Worm (Caenorhabditis elegans) whole organism, young adult: ENCODE results near the gene E02C12.6.

ENCODE experiments used
- B0019.2 ChIP-seq: fragments of 200-800 bp; sonication (Bioruptor generic); conservative IDR thresholded peaks from 2 replicates; pipeline ENCODE4 v1.3.6; 2022; ENCODE audit warnings: missing genetic modification reagents, missing genetic modification characterization, missing compliant biosample characterization
- C06A6.2 ChIP-seq: fragments of 200-800 bp; sonication (Bioruptor generic); conservative IDR thresholded peaks from 2 replicates; pipeline ENCODE4 v1.3.6; 2022; ENCODE audit warnings: missing genetic modification characterization, missing compliant biosample characterization
- F22D6.2 ChIP-seq: sonication (generic microtip); optimal IDR thresholded peaks from 2 replicates; lab custom pipeline; 2016; ENCODE audit warnings: mild to moderate bottlenecking, missing genetic modification characterization, missing compliant biosample characterization
- K12H6.12 ChIP-seq: fragments of 200-800 bp; sonication (Bioruptor generic); optimal IDR thresholded peaks from 2 replicates; lab custom pipeline; 2018; ENCODE audit warnings: mild to moderate bottlenecking, missing genetic modification characterization, missing compliant biosample characterization
- Y53G8AR.9 ChIP-seq: fragments of 200-800 bp; sonication (Bioruptor generic); conservative IDR thresholded peaks from 2 replicates; pipeline ENCODE4 v1.3.6; 2022; ENCODE audit warnings: missing genetic modification reagents, missing genetic modification characterization, missing compliant biosample characterization
- Y56A3A.18 ChIP-seq: fragments of 200-800 bp; sonication (Bioruptor generic); IDR thresholded peaks from 2 replicates; pipeline ENCODE4 v1.3.6; 2022; ENCODE audit warnings: missing genetic modification reagents, missing genetic modification characterization, missing compliant biosample characterization
- ama-1 ChIP-seq, 3 experiments: fragments of 150-350 bp in 1 of 3; sonication (generic microtip) in 2 of 3; optimal IDR thresholded peaks; 2 replicates each; lab custom pipeline; 2014 to 2018; ENCODE audit warnings: missing biosample characterization in 2 of 3, missing genetic modification characterization in 2 of 3, missing genetic modification reagents in 2 of 3
- bed-2 ChIP-seq: fragments of 200-800 bp; sonication (Bioruptor generic); IDR thresholded peaks from 2 replicates; pipeline ENCODE4 v1.3.6; 2022; ENCODE audit warnings: missing genetic modification reagents, missing genetic modification characterization, missing compliant biosample characterization
- cebp-1 ChIP-seq, 2 experiments: fragments of 200-800 bp in 1 of 2; sonication (Bioruptor generic) in 1 of 2; sonication (generic microtip) in 1 of 2; IDR thresholded peaks in 1 of 2; optimal IDR thresholded peaks in 1 of 2; 2 replicates each; pipeline versions ENCODE4 v1.3.6 to Lab custom; 2017 to 2022; ENCODE audit warnings: missing compliant biosample characterization in 2 of 2, missing genetic modification characterization in 2 of 2, mild to moderate bottlenecking in 1 of 2, missing genetic modification reagents in 1 of 2, moderate library complexity in 1 of 2
- cebp-2 ChIP-seq: fragments of 200-800 bp; sonication (Bioruptor generic); IDR thresholded peaks from 2 replicates; pipeline ENCODE4 v1.3.6; 2022; ENCODE audit warnings: missing genetic modification characterization, missing compliant biosample characterization
- ceh-91 ChIP-seq: fragments of 200-800 bp; sonication (Bioruptor generic); IDR thresholded peaks from 2 replicates; pipeline ENCODE4 v1.3.6; 2022; ENCODE audit warnings: missing genetic modification reagents, missing genetic modification characterization, missing compliant biosample characterization
- chd-7 ChIP-seq: sonication (generic microtip); optimal IDR thresholded peaks from 2 replicates; lab custom pipeline; 2016; ENCODE audit warnings: mild to moderate bottlenecking, missing genetic modification characterization, moderate library complexity, missing compliant biosample characterization
- dpff-1 ChIP-seq: sonication (generic microtip); optimal IDR thresholded peaks from 2 replicates; lab custom pipeline; 2017; ENCODE audit warnings: mild to moderate bottlenecking, missing genetic modification characterization, missing compliant biosample characterization
- dpl-1 ChIP-seq: fragments of 150-350 bp; optimal IDR thresholded peaks from 2 replicates; lab custom pipeline; 2014; ENCODE audit warnings: missing biosample characterization, missing genetic modification reagents, missing genetic modification characterization
- efl-1 ChIP-seq: fragments of 150-350 bp; optimal IDR thresholded peaks from 2 replicates; lab custom pipeline; 2014; ENCODE audit warnings: missing biosample characterization, missing genetic modification reagents, missing genetic modification characterization
- him-1 ChIP-seq: sonication (generic microtip); optimal IDR thresholded peaks from 2 replicates; lab custom pipeline; 2016; ENCODE audit warnings: missing genotype, missing genetic modification reagents, missing genetic modification characterization, missing compliant biosample characterization
- hlh-26 ChIP-seq: fragments of 200-800 bp; sonication (Bioruptor generic); conservative IDR thresholded peaks from 2 replicates; pipeline ENCODE4 v1.3.6; 2022; ENCODE audit warnings: missing genetic modification reagents, missing genetic modification characterization, missing compliant biosample characterization
- hmg-20 ChIP-seq: fragments of 200-800 bp; sonication (Bioruptor generic); IDR thresholded peaks from 2 replicates; pipeline ENCODE4 v1.3.6; 2022; ENCODE audit warnings: missing genetic modification reagents, missing genetic modification characterization, missing compliant biosample characterization
- hrde-1 ChIP-seq: sonication (generic microtip); optimal IDR thresholded peaks from 2 replicates; lab custom pipeline; 2016; ENCODE audit warnings: missing genetic modification characterization, mild to moderate bottlenecking, missing compliant biosample characterization, moderate library complexity, missing genotype, missing genetic modification reagents, borderline replicate concordance
- let-526 ChIP-seq: fragments of 200-800 bp; sonication (Bioruptor generic); IDR thresholded peaks from 2 replicates; pipeline ENCODE4 v1.3.6; 2022; ENCODE audit warnings: missing genetic modification reagents, missing genetic modification characterization, missing compliant biosample characterization
- lin-35 ChIP-seq, 3 experiments: fragments of 150-350 bp in 2 of 3; sonication (generic microtip) in 1 of 3; optimal IDR thresholded peaks; 2 replicates each; lab custom pipeline; 2014 to 2018; ENCODE audit warnings: missing biosample characterization in 3 of 3, missing genetic modification characterization in 3 of 3, missing genetic modification reagents in 3 of 3
- lin-40 ChIP-seq: sonication (generic microtip); optimal IDR thresholded peaks from 2 replicates; lab custom pipeline; 2016; ENCODE audit warnings: missing genetic modification characterization, mild to moderate bottlenecking, missing compliant biosample characterization, missing genotype, missing genetic modification reagents
- lsy-27 ChIP-seq: sonication (generic microtip); optimal IDR thresholded peaks from 2 replicates; lab custom pipeline; 2017; ENCODE audit warnings: missing genetic modification characterization, mild to moderate bottlenecking, missing compliant biosample characterization, antibody characterized with exemption, missing genotype, borderline replicate concordance; ENCODE audit not compliant: insufficient read depth
- madf-3 ChIP-seq: fragments of 200-800 bp; sonication (Bioruptor generic); IDR thresholded peaks from 2 replicates; pipeline ENCODE4 v1.3.6; 2022; ENCODE audit warnings: missing genetic modification reagents, missing genetic modification characterization, missing compliant biosample characterization
- madf-6 ChIP-seq: fragments of 200-800 bp; sonication (Bioruptor generic); IDR thresholded peaks from 2 replicates; pipeline ENCODE4 v1.3.6; 2022; ENCODE audit warnings: missing genetic modification reagents, missing genetic modification characterization, missing compliant biosample characterization
- madf-8 ChIP-seq: fragments of 200-800 bp; sonication (Bioruptor generic); conservative IDR thresholded peaks from 2 replicates; pipeline ENCODE4 v1.3.6; 2022; ENCODE audit warnings: missing genetic modification reagents, missing genetic modification characterization, missing compliant biosample characterization
- nfya-1 ChIP-seq: sonication (generic microtip); optimal IDR thresholded peaks from 2 replicates; lab custom pipeline; 2017; ENCODE audit warnings: antibody characterized with exemption, missing compliant biosample characterization, missing genetic modification characterization, borderline replicate concordance; ENCODE audit not compliant: insufficient read depth
- nfya-2 ChIP-seq: fragments of 200-800 bp; sonication (Bioruptor generic); IDR thresholded peaks from 2 replicates; pipeline ENCODE4 v1.3.6; 2022; ENCODE audit warnings: missing genetic modification reagents, missing genetic modification characterization, missing compliant biosample characterization
- nhr-120 ChIP-seq: fragments of 200-800 bp; sonication (Bioruptor generic); IDR thresholded peaks from 2 replicates; pipeline ENCODE4 v1.3.6; 2022; ENCODE audit warnings: missing genetic modification characterization, missing compliant biosample characterization
- nhr-80 ChIP-seq: sonication (generic microtip); optimal IDR thresholded peaks from 2 replicates; lab custom pipeline; 2016; ENCODE audit warnings: missing genetic modification characterization, missing compliant biosample characterization
- rec-8 ChIP-seq, 2 experiments: sonication (generic microtip); optimal IDR thresholded peaks; 2 replicates each; lab custom pipeline; 2016; ENCODE audit warnings: mild to moderate bottlenecking in 2 of 2, missing genetic modification characterization in 2 of 2, missing genetic modification reagents in 2 of 2, missing genotype in 2 of 2, missing biosample characterization in 1 of 2, missing compliant biosample characterization in 1 of 2, moderate library complexity in 1 of 2
- zim-3 ChIP-seq: sonication (generic microtip); optimal IDR thresholded peaks from 2 replicates; lab custom pipeline; 2017; ENCODE audit warnings: mild to moderate bottlenecking, missing genetic modification characterization, moderate library complexity, missing compliant biosample characterization
- ztf-25 ChIP-seq: fragments of 200-800 bp; sonication (Bioruptor generic); IDR thresholded peaks from 2 replicates; pipeline ENCODE4 v1.3.6; 2022; ENCODE audit warnings: missing genetic modification reagents, missing genetic modification characterization, missing compliant biosample characterization
- ztf-26 ChIP-seq: sonication (generic microtip); optimal IDR thresholded peaks from 2 replicates; lab custom pipeline; 2017; ENCODE audit warnings: missing genetic modification characterization, missing compliant biosample characterization

Gene E02C12.6

DNA sequence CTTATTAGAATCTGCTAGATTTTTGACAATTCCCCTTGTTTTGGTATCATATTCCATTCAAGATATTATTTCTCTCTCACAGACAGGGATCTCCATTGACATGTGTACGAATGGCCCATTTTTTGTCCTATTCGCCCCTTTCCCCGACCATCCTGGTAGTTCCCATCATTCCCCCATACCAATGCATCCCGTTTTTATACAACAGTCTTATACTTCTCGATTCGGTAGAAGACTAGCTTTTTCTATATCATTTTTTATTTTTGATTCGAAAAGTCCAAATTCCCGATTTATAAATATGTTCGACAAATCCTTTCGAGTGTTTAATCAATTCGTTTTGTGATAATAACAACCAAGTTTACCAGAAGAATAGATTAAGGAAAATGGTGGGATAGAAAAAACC lies 44.0 kb downstream of the E02C12.6 start (continued):
- peak in 1 of 2 experiments; percentile 23 for TF ChIP-seq rec-8 (tag; optimal IDR thresholded peaks at IDR 0.05; lab: Kevin White, UChicago)
- TF ChIP-seq cebp-2 (GFP tag; lab: Robert Waterston, UW), result no peak
- 0 out of 2 replicates have a peak, but pooled peaks have one; percentile 31 for TF ChIP-seq madf-3 (GFP tag; lab: Robert Waterston, UW)
- TF ChIP-seq lin-35 (GFP tag; optimal IDR thresholded peaks at IDR 0.05; lab: Kevin White, UChicago), result peak in 1 of 3 experiments; percentile 12
- no peak for TF ChIP-seq ceh-91 (GFP tag; lab: Robert Waterston, UW)
- no peak for TF ChIP-seq lsy-27 (tag; lab: Kevin White, UChicago)
- no peak for TF ChIP-seq ztf-25 (GFP tag; lab: Robert Waterston, UW)
- TF ChIP-seq ama-1 (optimal IDR thresholded peaks at IDR 0.05; lab: Kevin White, UChicago), result no peak
- peak in 1 of 2 experiments; percentile 4 for TF ChIP-seq ama-1 (GFP tag; optimal IDR thresholded peaks at IDR 0.05; lab: Kevin White, UChicago)
- no peak for TF ChIP-seq dpl-1 (GFP tag; lab: Kevin White, UChicago)
- no peak for TF ChIP-seq lin-40 (tag; lab: Kevin White, UChicago)
- TF ChIP-seq him-1 (tag; lab: Kevin White, UChicago), result peak; percentile 79
- TF ChIP-seq hmg-20 (GFP tag; lab: Robert Waterston, UW), result no peak
- TF ChIP-seq let-526 (GFP tag; lab: Robert Waterston, UW), result no peak
- TF ChIP-seq hlh-26 (GFP tag; lab: Robert Waterston, UW), result no peak
- no peak for TF ChIP-seq chd-7 (tag; lab: Kevin White, UChicago)
- TF ChIP-seq ztf-26 (tag; lab: Kevin White, UChicago), result no peak
- TF ChIP-seq nhr-120 (GFP tag; lab: Robert Waterston, UW), result no peak
- peak; percentile 72 for TF ChIP-seq hrde-1 (tag; lab: Kevin White, UChicago)
- no peak for TF ChIP-seq madf-8 (GFP tag; lab: Robert Waterston, UW)
- no peak for TF ChIP-seq bed-2
- no peak for TF ChIP-seq C06A6.2 (GFP tag; lab: Robert Waterston, UW)
- TF ChIP-seq nfya-1, result no peak
- TF ChIP-seq madf-6 (GFP tag; lab: Robert Waterston, UW), result 0 out of 2 replicates have a peak, but pooled peaks have one; percentile 21
- no peak for TF ChIP-seq zim-3 (tag; lab: Kevin White, UChicago)
- no peak for TF ChIP-seq nfya-2 (GFP tag; lab: Robert Waterston, UW)
- 0 out of 2 replicates have a peak, but pooled peaks have one; percentile 56 for TF ChIP-seq Y53G8AR.9 (GFP tag; lab: Robert Waterston, UW)
- peak; percentile 49; the same call in 1 of the 2 replicates for TF ChIP-seq cebp-1 (GFP tag; IDR thresholded peaks at IDR 0.05; lab: Robert Waterston, UW)
- TF ChIP-seq cebp-1 (tag; optimal IDR thresholded peaks at IDR 0.05; lab: Kevin White, UChicago), result peak; percentile 43
- no peak for TF ChIP-seq Y56A3A.18 (GFP tag; lab: Robert Waterston, UW)
- TF ChIP-seq dpff-1, result peak; percentile 4
- no peak for TF ChIP-seq F22D6.2
- peak; percentile 9 for TF ChIP-seq K12H6.12 (tag; lab: Kevin White, UChicago)

DNA sequence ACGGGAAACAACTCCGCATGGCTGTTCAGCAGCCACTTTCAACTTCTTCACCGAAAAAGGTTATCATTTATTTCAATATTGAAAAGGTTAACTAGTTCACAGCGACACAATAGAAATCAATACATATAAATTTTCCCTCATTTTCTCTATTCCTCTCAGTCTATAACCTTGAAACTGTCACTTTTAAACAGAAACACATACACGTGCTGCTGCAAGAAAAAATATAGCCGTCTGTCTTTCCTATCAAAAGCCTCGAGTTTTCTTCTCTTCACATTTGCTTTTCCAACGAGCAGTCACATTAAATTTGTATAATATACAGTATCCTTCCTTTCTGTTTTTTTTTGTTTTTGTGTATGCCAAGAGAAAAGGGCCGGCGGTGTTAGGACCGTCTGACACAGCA lies 46.7 kb downstream of the E02C12.6 start:
- TF ChIP-seq nhr-80 (tag; lab: Kevin White, UChicago) (peak; percentile 54), B0019.2 (GFP tag; lab: Robert Waterston, UW) (no peak)

DNA sequence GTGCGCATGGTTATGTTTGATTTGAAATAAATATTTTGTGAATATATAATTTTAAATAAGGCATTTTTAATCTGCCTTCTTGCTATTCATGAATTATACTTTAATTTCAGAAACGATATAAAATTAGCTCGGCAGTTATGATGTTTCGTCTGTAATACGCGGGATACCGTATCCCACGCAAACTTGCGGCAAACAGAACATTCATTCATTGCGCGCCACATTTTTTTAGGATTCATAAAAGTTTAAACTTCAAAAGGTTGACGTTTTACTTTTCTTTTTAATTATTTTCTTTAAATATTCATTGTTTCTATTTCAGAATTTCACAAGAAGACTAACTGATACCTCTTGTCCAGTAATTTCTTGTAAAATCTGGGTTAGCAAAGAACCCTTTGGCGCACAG lies 48.0 kb downstream of the E02C12.6 start, which contains the start of gene tag-153:
tag-153 (plus strand) TSS at position 200 of the 400 bp plus-strand sequence.
- TF ChIP-seq chd-7 (tag; lab: Kevin White, UChicago) (no peak), dpl-1 (GFP tag; lab: Kevin White, UChicago) (peak; percentile 17), efl-1 (GFP tag; lab: Kevin White, UChicago) (peak; percentile 66), madf-6 (GFP tag; lab: Robert Waterston, UW) (peak; percentile 62; the same call in 1 of the 2 replicates)
